Worm (Caenorhabditis elegans) whole organism, L4 larva: Measurements from ENCODE around the gene Y44A6C.2.

Experiments used
- F37D6.2 ChIP-seq: sonication (generic microtip); optimal IDR thresholded peaks from 2 replicates; lab custom pipeline; 2016; ENCODE audit warnings: mild to moderate bottlenecking, missing genetic modification characterization, missing compliant biosample characterization
- aly-2 ChIP-seq: sonication (generic microtip); optimal IDR thresholded peaks from 2 replicates; lab custom pipeline; 2018; ENCODE audit warnings: missing biosample characterization, missing genetic modification characterization
- ama-1 ChIP-seq: fragments of 150-350 bp; optimal IDR thresholded peaks from 2 replicates; lab custom pipeline; 2014; ENCODE audit warnings: inconsistent platforms, mixed read lengths
- arid-1 ChIP-seq: fragments of 200-800 bp; sonication (Bioruptor generic); conservative IDR thresholded peaks from 2 replicates; pipeline ENCODE4 v1.3.6; 2022; ENCODE audit warnings: missing genetic modification reagents, missing genetic modification characterization, missing compliant biosample characterization
- dpl-1 ChIP-seq: fragments of 150-350 bp; optimal IDR thresholded peaks from 2 replicates; lab custom pipeline; 2014; ENCODE audit warnings: missing biosample characterization, missing genetic modification reagents, missing genetic modification characterization
- egl-27 ChIP-seq: sonication (generic microtip); optimal IDR thresholded peaks from 3 replicates; lab custom pipeline; 2017; ENCODE audit warnings: missing biosample characterization, missing genetic modification reagents, missing genetic modification characterization
- hmg-1.1 ChIP-seq: fragments of 200-800 bp; sonication (Bioruptor generic); IDR thresholded peaks from 2 replicates; pipeline ENCODE4 v1.3.6; 2022; ENCODE audit warnings: missing genetic modification reagents, missing genetic modification characterization, missing compliant biosample characterization
- lin-13 ChIP-seq: fragments of 150-350 bp; optimal IDR thresholded peaks from 2 replicates; lab custom pipeline; 2014; ENCODE audit warnings: missing biosample characterization, missing genetic modification reagents, missing genetic modification characterization
- lsy-2 ChIP-seq, 2 experiments: fragments of 150-350 bp in 1 of 2; sonication (generic microtip) in 1 of 2; optimal IDR thresholded peaks; 2 replicates each; lab custom pipeline; 2014 to 2017; ENCODE audit warnings: missing biosample characterization in 2 of 2, missing genetic modification characterization in 2 of 2
- mep-1 ChIP-seq: fragments of 150-350 bp; sonication (generic microtip); optimal IDR thresholded peaks from 3 replicates; lab custom pipeline; 2014; ENCODE audit warnings: missing biosample characterization, missing genetic modification characterization
- pqm-1 ChIP-seq: sonication (generic microtip); optimal IDR thresholded peaks from 2 replicates; lab custom pipeline; 2017; ENCODE audit warnings: missing biosample characterization, missing genetic modification characterization
- tra-1 ChIP-seq: fragments of 200-800 bp; sonication (Bioruptor generic); IDR thresholded peaks from 2 replicates; pipeline ENCODE4 v1.3.6; 2022; ENCODE audit warnings: missing genetic modification reagents, missing genetic modification characterization, missing compliant biosample characterization
- unc-62 ChIP-seq, 3 experiments: fragments of 150-350 bp in 1 of 3; sonication (generic microtip); optimal IDR thresholded peaks in 2 of 3; peaks in 1 of 3; 1 replicate in 1 of 3; 2 replicates in 2 of 3; lab custom pipeline; 2014 to 2017; ENCODE audit warnings: missing biosample characterization in 3 of 3, missing genetic modification characterization in 3 of 3, missing genetic modification reagents in 3 of 3, missing genotype in 1 of 3

ce11 chrV:20693968-20694367, 28.1 kb upstream of the Y44A6C.2 start:
- TF ChIP-seq arid-1 (GFP tag; lab: Robert Waterston, UW) (peak; percentile 85), lsy-2 (tag; optimal IDR thresholded peaks at IDR 0.05; lab: Kevin White, UChicago) (peak in 1 of 2 experiments; percentile 57), tra-1 (GFP tag; lab: Robert Waterston, UW) (peak; percentile 83), mep-1 (tag; lab: Kevin White, UChicago) (peak; percentile 59), unc-62 (GFP tag; optimal IDR thresholded peaks at IDR 0.05 in 1 of 2; lab: Kevin White, UChicago) (no peak), unc-62 (tag; optimal IDR thresholded peaks at IDR 0.05; lab: Kevin White, UChicago) (no peak), aly-2 (tag; lab: Kevin White, UChicago) (no peak), egl-27 (tag; lab: Kevin White, UChicago) (no peak), F37D6.2 (tag; lab: Kevin White, UChicago) (no peak), hmg-1.1 (GFP tag; lab: Robert Waterston, UW) (peak; percentile 78), dpl-1 (peak; percentile 13), lin-13 (no peak), ama-1 (lab: Kevin White, UChicago) (no peak), pqm-1 (tag; lab: Kevin White, UChicago) (no peak)
